Fruit fly (Drosophila melanogaster): ENCODE measurements around the gene COX7A.

Gene COX7A

dm6 chr3R:8300928-8301752 lies 39.7 kb downstream of the COX7A start, which contains the start of the genes CG9626 and mRpL1 (continued):
- no peak for TF ChIP-seq CG9727 (GFP tag; optimal IDR thresholded peaks at IDR 0.05)
- TF ChIP-seq CG4820 (GFP tag; optimal IDR thresholded peaks at IDR 0.05), result no peak
- TF ChIP-seq Blimp-1 (GFP tag; optimal IDR thresholded peaks at IDR 0.05), result no peak
- TF ChIP-seq Hr39 (optimal IDR thresholded peaks at IDR 0.05), result no peak
- peak; percentile 30 for TF ChIP-seq grau (tag; optimal IDR thresholded peaks at IDR 0.05)
- TF ChIP-seq bcd (GFP tag; optimal IDR thresholded peaks at IDR 0.05), result no peak
- TF ChIP-seq CG9437 (GFP tag; optimal IDR thresholded peaks at IDR 0.05), result no peak
- no peak for TF ChIP-seq CG16863 (GFP tag; optimal IDR thresholded peaks at IDR 0.05)
- no peak for TF ChIP-seq crol (GFP tag; IDR thresholded peaks at IDR 0.05)
- TF ChIP-seq jing (GFP tag; optimal IDR thresholded peaks at IDR 0.05), result no peak
- no peak for TF ChIP-seq CHES-1-like (GFP tag; optimal IDR thresholded peaks at IDR 0.05)
- no peak for TF ChIP-seq CG10274 (GFP tag; optimal IDR thresholded peaks at IDR 0.05)
- TF ChIP-seq unc-4 (GFP tag; IDR thresholded peaks at IDR 0.05; ENCODE audit: partially characterized antibody), result no peak
- no peak for TF ChIP-seq NC2α (GFP tag; optimal IDR thresholded peaks at IDR 0.05)
- no peak for TF ChIP-seq CG31441 (GFP tag; IDR thresholded peaks at IDR 0.05)
- TF ChIP-seq pan (optimal IDR thresholded peaks at IDR 0.05), result no peak
- TF ChIP-seq pan (GFP tag; optimal IDR thresholded peaks at IDR 0.05 in 1 of 2, IDR thresholded peaks at IDR 0.05 in 1 of 2), result no peak
- TF ChIP-seq CG10959 (GFP tag; IDR thresholded peaks at IDR 0.05), result no peak
- TF ChIP-seq lilli (GFP tag; optimal IDR thresholded peaks at IDR 0.05), result no peak
- no peak for TF ChIP-seq ssp (GFP tag; IDR thresholded peaks at IDR 0.05)
- no peak for TF ChIP-seq CG32767 (GFP tag; IDR thresholded peaks at IDR 0.05)
- no peak for TF ChIP-seq CG31224 (GFP tag; IDR thresholded peaks at IDR 0.05)
- TF ChIP-seq ewg (GFP tag; optimal IDR thresholded peaks at IDR 0.05), result no peak
- no peak for TF ChIP-seq CG2678 (tag; optimal IDR thresholded peaks at IDR 0.05)
- no peak for TF ChIP-seq Bteb2 (GFP tag; optimal IDR thresholded peaks at IDR 0.05)
- TF ChIP-seq CG12299 (tag; optimal IDR thresholded peaks at IDR 0.05), result no peak
- TF ChIP-seq D (optimal IDR thresholded peaks at IDR 0.05), result no peak
- no peak for TF ChIP-seq D (GFP tag; optimal IDR thresholded peaks at IDR 0.05)
- TF ChIP-seq vfl (GFP tag; optimal IDR thresholded peaks at IDR 0.05), result peak; percentile 43
- no peak for TF ChIP-seq gt (GFP tag; IDR thresholded peaks at IDR 0.05)
- TF ChIP-seq dimm (GFP tag; IDR thresholded peaks at IDR 0.05), result no peak
- TF ChIP-seq B-H2 (GFP tag; optimal IDR thresholded peaks at IDR 0.05), result no peak
- TF ChIP-seq h (optimal IDR thresholded peaks at IDR 0.05), result no peak
- TF ChIP-seq Oaz (GFP tag; IDR thresholded peaks at IDR 0.05), result no peak
- TF ChIP-seq CrebB (tag; optimal IDR thresholded peaks at IDR 0.05), result peak; percentile 19
- peak; percentile 100 for TF ChIP-seq trem (tag; optimal IDR thresholded peaks at IDR 0.05)
- TF ChIP-seq twi (tag; optimal IDR thresholded peaks at IDR 0.05), result no peak
- no peak for TF ChIP-seq Vsx1 (GFP tag; optimal IDR thresholded peaks at IDR 0.05)
- peak; percentile 20 for TF ChIP-seq Xbp1 (GFP tag; optimal IDR thresholded peaks at IDR 0.05)
- no peak for TF ChIP-seq CG18764 (GFP tag; optimal IDR thresholded peaks at IDR 0.05)
- no peak for TF ChIP-seq psq (GFP tag; optimal IDR thresholded peaks at IDR 0.05)
- TF ChIP-seq Fer1 (GFP tag; optimal IDR thresholded peaks at IDR 0.05), result no peak
- no peak for TF ChIP-seq kay (GFP tag; optimal IDR thresholded peaks at IDR 0.05)
- TF ChIP-seq CG9876 (GFP tag; optimal IDR thresholded peaks at IDR 0.05), result no peak
- no peak for TF ChIP-seq Elba2 (GFP tag; optimal IDR thresholded peaks at IDR 0.05)
- peak; percentile 79 for TF ChIP-seq YL-1 (GFP tag; optimal IDR thresholded peaks at IDR 0.05)
- no peak for TF ChIP-seq CG18262 (tag; optimal IDR thresholded peaks at IDR 0.05)
- no peak for TF ChIP-seq lbe (GFP tag; optimal IDR thresholded peaks at IDR 0.05)
- no peak for TF ChIP-seq run (tag; optimal IDR thresholded peaks at IDR 0.05)
- TF ChIP-seq emc (GFP tag; optimal IDR thresholded peaks at IDR 0.05), result no peak
- no peak for TF ChIP-seq CG6683 (GFP tag; optimal IDR thresholded peaks at IDR 0.05)
- no peak for TF ChIP-seq C15 (GFP tag; IDR thresholded peaks at IDR 0.05)
